Comparison of ENCODE assay signal across 4 fruit fly cellular contexts in the genomic region with DNA sequence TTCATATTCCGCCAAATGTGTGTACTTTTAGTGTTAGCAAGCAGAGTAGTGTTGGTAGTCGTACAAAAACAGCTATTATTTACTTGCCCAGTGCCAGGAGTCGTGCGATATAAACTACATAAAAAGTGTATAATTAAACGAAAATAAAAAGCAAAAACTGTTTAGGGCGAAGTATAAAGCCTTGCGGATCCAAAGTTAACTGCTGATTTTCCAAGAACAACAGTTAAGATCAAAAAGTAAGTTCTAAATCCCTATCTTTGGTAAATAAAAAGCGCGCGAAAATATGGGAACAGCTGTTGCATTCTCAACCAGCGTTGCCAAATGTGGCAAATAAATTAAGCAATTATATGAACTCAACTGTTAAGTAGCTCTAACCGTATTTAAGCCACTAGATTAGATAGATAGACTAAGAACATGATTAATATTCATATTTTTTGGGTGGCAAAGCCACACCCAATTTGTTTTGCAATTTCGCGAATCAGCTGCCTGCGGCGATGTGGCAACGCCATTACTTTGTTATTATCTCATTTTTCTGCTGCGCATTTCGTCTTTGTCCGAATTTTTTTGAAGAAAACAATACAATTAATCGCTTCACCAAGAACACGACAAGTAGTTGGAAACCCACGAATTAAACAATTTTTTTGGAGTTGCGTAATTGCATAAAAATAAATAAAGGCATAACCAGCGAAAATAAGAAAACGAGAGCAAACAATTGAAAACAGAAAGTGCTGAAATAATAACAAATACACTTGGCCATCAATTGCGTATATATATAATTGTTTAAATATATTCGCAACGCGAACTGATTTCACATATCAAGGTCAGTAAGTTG.
TF ChIP-seq lines count a peak whose summit lies in the region.

TSS of gene Prim1 (plus strand) at position 51 of the 832 bp plus-strand sequence.
TSS of gene CG7083 (plus strand) at position 522 of the 832 bp plus-strand sequence.

TF ChIP-seq in whole organism, adult, 20 proteins besides CTCF, POLR2A, EP300 and RAD21 (continued from another document):
- TF ChIP-seq CG7045 (GFP tag; optimal IDR thresholded peaks at IDR 0.05; lab: Kevin White, UChicago) (peak; percentile 67), Clk (GFP tag; optimal IDR thresholded peaks at IDR 0.05; lab: Kevin White, UChicago) (no peak), Hr96 (GFP tag; optimal IDR thresholded peaks at IDR 0.05; lab: Kevin White, UChicago) (peak; percentile 74), Crg-1 (GFP tag; optimal IDR thresholded peaks at IDR 0.05; lab: Kevin White, UChicago) (peak; percentile 78), pad (GFP tag; optimal IDR thresholded peaks at IDR 0.05; lab: Kevin White, UChicago) (peak; percentile 60)

TF ChIP-seq in whole organism, embryonic, 481 proteins besides CTCF, POLR2A, EP300 and RAD21 (continued from another document and continues in another):
- TF ChIP-seq CG2120 (GFP tag; optimal IDR thresholded peaks at IDR 0.05; lab: Kevin White, UChicago), result peak; percentile 78
- TF ChIP-seq CG31388 (GFP tag; optimal IDR thresholded peaks at IDR 0.05; lab: Kevin White, UChicago), result peak; percentile 7
- TF ChIP-seq CG2712 (tag; optimal IDR thresholded peaks at IDR 0.05; lab: Kevin White, UChicago), result peak; percentile 55
- TF ChIP-seq CG7786 (GFP tag; optimal IDR thresholded peaks at IDR 0.05; lab: Kevin White, UChicago), result peak; percentile 57
- TF ChIP-seq CG14710 (tag; optimal IDR thresholded peaks at IDR 0.05; lab: Kevin White, UChicago), result peak; percentile 78
- TF ChIP-seq CG3163 (GFP tag; optimal IDR thresholded peaks at IDR 0.05; lab: Kevin White, UChicago), result peak; percentile 13
- TF ChIP-seq BEAF-32 (GFP tag; optimal IDR thresholded peaks at IDR 0.05; lab: Kevin White, UChicago), result peak; percentile 43
- peak; percentile 71 for TF ChIP-seq pho (GFP tag; optimal IDR thresholded peaks at IDR 0.05; lab: Kevin White, UChicago)
- peak; percentile 49 for TF ChIP-seq eyg (GFP tag; optimal IDR thresholded peaks at IDR 0.05; lab: Kevin White, UChicago)
- TF ChIP-seq jing (GFP tag; optimal IDR thresholded peaks at IDR 0.05; lab: Kevin White, UChicago), result no peak
- peak; percentile 57 to 66 for TF ChIP-seq Hr51 (GFP tag; optimal IDR thresholded peaks at IDR 0.05; lab: Kevin White, UChicago)
- no peak for TF ChIP-seq danr (GFP tag; IDR thresholded peaks at IDR 0.05; lab: Robert Waterston, UW)
- TF ChIP-seq CG10274 (GFP tag; optimal IDR thresholded peaks at IDR 0.05; lab: Kevin White, UChicago), result no peak
- TF ChIP-seq gcm (GFP tag; optimal IDR thresholded peaks at IDR 0.05; lab: Kevin White, UChicago), result no peak
- TF ChIP-seq bbx (GFP tag; IDR thresholded peaks at IDR 0.05; lab: Robert Waterston, UW; ENCODE audit: partially characterized antibody), result peak; percentile 45
- TF ChIP-seq CG2199 (GFP tag; IDR thresholded peaks at IDR 0.05; lab: Robert Waterston, UW), result no peak
- TF ChIP-seq crp (GFP tag; optimal IDR thresholded peaks at IDR 0.05; lab: Kevin White, UChicago), result peak; percentile 93 to 97
- peak; percentile 61 for TF ChIP-seq Xrp1 (GFP tag; IDR thresholded peaks at IDR 0.05; lab: Robert Waterston, UW)
- TF ChIP-seq dati (GFP tag; IDR thresholded peaks at IDR 0.05; lab: Robert Waterston, UW), result no peak
- TF ChIP-seq sens (GFP tag; lab: Kevin White, UChicago), result peak; percentile 93
- peak; percentile 33; the same call in 1 of the 2 replicates for TF ChIP-seq unc-4 (GFP tag; IDR thresholded peaks at IDR 0.05; lab: Robert Waterston, UW; ENCODE audit: partially characterized antibody)
- peak; percentile 55 for TF ChIP-seq caup (GFP tag; optimal IDR thresholded peaks at IDR 0.05; lab: Kevin White, UChicago; ENCODE audit: severe bottlenecking)
- peak; percentile 40 for TF ChIP-seq CG12942 (GFP tag; optimal IDR thresholded peaks at IDR 0.05; lab: Kevin White, UChicago)
- no peak for TF ChIP-seq CG11696 (GFP tag; IDR thresholded peaks at IDR 0.05; lab: Robert Waterston, UW)
- TF ChIP-seq eve (GFP tag; optimal IDR thresholded peaks at IDR 0.05; lab: Kevin White, UChicago), result no peak
- TF ChIP-seq abd-A (tag; optimal IDR thresholded peaks at IDR 0.05; lab: Kevin White, UChicago), result no peak
- TF ChIP-seq CG18262 (tag; optimal IDR thresholded peaks at IDR 0.05; lab: Kevin White, UChicago), result peak; percentile 47
- no peak for TF ChIP-seq chinmo (GFP tag; IDR thresholded peaks at IDR 0.05; lab: Robert Waterston, UW; ENCODE audit: partially characterized antibody)
- TF ChIP-seq HLHmδ (GFP tag; optimal IDR thresholded peaks at IDR 0.05; lab: Kevin White, UChicago), result no peak
- peak; percentile 75 for TF ChIP-seq Xbp1 (GFP tag; optimal IDR thresholded peaks at IDR 0.05; lab: Kevin White, UChicago)
- peak; percentile 77 for TF ChIP-seq CG18599 (GFP tag; optimal IDR thresholded peaks at IDR 0.05; lab: Kevin White, UChicago)
- no peak for TF ChIP-seq gcm2 (GFP tag; optimal IDR thresholded peaks at IDR 0.05; lab: Kevin White, UChicago)
- no peak for TF ChIP-seq twi (tag; optimal IDR thresholded peaks at IDR 0.05; lab: Kevin White, UChicago)
- TF ChIP-seq Ets97D (GFP tag; optimal IDR thresholded peaks at IDR 0.05; lab: Kevin White, UChicago), result peak; percentile 33
- TF ChIP-seq HLH54F (GFP tag; optimal IDR thresholded peaks at IDR 0.05; lab: Kevin White, UChicago), result peak; percentile 71
- peak; percentile 47 for TF ChIP-seq CG8290 (GFP tag; optimal IDR thresholded peaks at IDR 0.05; lab: Kevin White, UChicago)
- peak; percentile 36 to 72 for TF ChIP-seq CG8290 (tag; optimal IDR thresholded peaks at IDR 0.05; lab: Kevin White, UChicago)
- 0 out of 3 replicates have a peak, but pooled peaks have one; percentile 43 for TF ChIP-seq Dbx (GFP tag; IDR thresholded peaks at IDR 0.05; lab: Robert Waterston, UW)

TF ChIP-seq in whole organism, prepupa, 60 proteins besides CTCF, POLR2A, EP300 and RAD21 (continued from another document and continues in another):
- TF ChIP-seq CG31627 (GFP tag; optimal IDR thresholded peaks at IDR 0.05; lab: Kevin White, UChicago) (peak; percentile 74), Met (GFP tag; optimal IDR thresholded peaks at IDR 0.05; lab: Kevin White, UChicago) (no peak), fkh (GFP tag; optimal IDR thresholded peaks at IDR 0.05; lab: Kevin White, UChicago) (peak; percentile 95), eg (GFP tag; IDR thresholded peaks at IDR 0.05; lab: Robert Waterston, UW) (no peak), pdm3 (GFP tag; optimal IDR thresholded peaks at IDR 0.05; lab: Kevin White, UChicago) (peak; percentile 63), CG1621 (tag; optimal IDR thresholded peaks at IDR 0.05; lab: Kevin White, UChicago) (peak; percentile 7), CG32006 (GFP tag; optimal IDR thresholded peaks at IDR 0.05; lab: Kevin White, UChicago) (peak; percentile 30), CG11294 (GFP tag; IDR thresholded peaks at IDR 0.05; lab: Robert Waterston, UW) (no peak), CG10631 (GFP tag; optimal IDR thresholded peaks at IDR 0.05; lab: Kevin White, UChicago) (peak; percentile 68), CG8119 (GFP tag; IDR thresholded peaks at IDR 0.05; lab: Robert Waterston, UW) (0 out of 3 replicates have a peak, but pooled peaks have one; percentile 16), OdsH (GFP tag; optimal IDR thresholded peaks at IDR 0.05; lab: Kevin White, UChicago) (peak; percentile 76), CG15336 (GFP tag; IDR thresholded peaks at IDR 0.05; lab: Robert Waterston, UW) (peak; percentile 39; the same call in 1 of the 2 replicates), salr (GFP tag; optimal IDR thresholded peaks at IDR 0.05; lab: Kevin White, UChicago) (no peak), Eip78C (GFP tag; lab: Kevin White, UChicago) (peak; percentile 85), CG16779 (tag; optimal IDR thresholded peaks at IDR 0.05; lab: Kevin White, UChicago) (no peak), Hr38 (GFP tag; optimal IDR thresholded peaks at IDR 0.05; lab: Kevin White, UChicago) (no peak), CG3032 (tag; optimal IDR thresholded peaks at IDR 0.05; lab: Kevin White, UChicago) (peak; percentile 57), topi (GFP tag; optimal IDR thresholded peaks at IDR 0.05; lab: Kevin White, UChicago) (peak; percentile 67), CG6163 (GFP tag; IDR thresholded peaks at IDR 0.05; lab: Robert Waterston, UW) (no peak; the same call in 2 of the 3 replicates), CG8319 (GFP tag; optimal IDR thresholded peaks at IDR 0.05; lab: Kevin White, UChicago) (peak; percentile 51), Gug (GFP tag; IDR thresholded peaks at IDR 0.05; lab: Robert Waterston, UW) (peak; percentile 28; the same call in 1 of the 2 replicates), Sox15 (GFP tag; optimal IDR thresholded peaks at IDR 0.05; lab: Kevin White, UChicago) (peak; percentile 2), fd59A (GFP tag; optimal IDR thresholded peaks at IDR 0.05; lab: Kevin White, UChicago) (no peak), Eip75B (GFP tag; optimal IDR thresholded peaks at IDR 0.05; lab: Kevin White, UChicago) (peak; percentile 74), spab (GFP tag; optimal IDR thresholded peaks at IDR 0.05; lab: Kevin White, UChicago) (no peak), lz (GFP tag; optimal IDR thresholded peaks at IDR 0.05; lab: Kevin White, UChicago) (peak; percentile 74), CG11762 (GFP tag; optimal IDR thresholded peaks at IDR 0.05; lab: Kevin White, UChicago; ENCODE audit: insufficient read depth) (peak; percentile 60), CG6854 (GFP tag; optimal IDR thresholded peaks at IDR 0.05; lab: Kevin White, UChicago) (peak; percentile 5), esn (GFP tag; optimal IDR thresholded peaks at IDR 0.05; lab: Kevin White, UChicago) (peak; percentile 79), Blimp-1 (GFP tag; optimal IDR thresholded peaks at IDR 0.05; lab: Kevin White, UChicago) (peak; percentile 1), CG6808 (GFP tag; optimal IDR thresholded peaks at IDR 0.05; lab: Kevin White, UChicago) (peak; percentile 54), Eip93F (GFP tag; optimal IDR thresholded peaks at IDR 0.05; lab: Kevin White, UChicago) (peak; percentile 18), CG34406 (GFP tag; optimal IDR thresholded peaks at IDR 0.05; lab: Kevin White, UChicago) (peak; percentile 47), CG6792 (GFP tag; optimal IDR thresholded peaks at IDR 0.05; lab: Kevin White, UChicago) (peak; percentile 45), Lpt (GFP tag; optimal IDR thresholded peaks at IDR 0.05; lab: Kevin White, UChicago) (no peak), CG3919 (GFP tag; optimal IDR thresholded peaks at IDR 0.05; lab: Kevin White, UChicago) (peak; percentile 63), CG9139 (GFP tag; optimal IDR thresholded peaks at IDR 0.05; lab: Kevin White, UChicago) (no peak), acj6 (GFP tag; optimal IDR thresholded peaks at IDR 0.05; lab: Kevin White, UChicago) (peak; percentile 65), vri (GFP tag; optimal IDR thresholded peaks at IDR 0.05; lab: Kevin White, UChicago) (peak; percentile 93), ss (GFP tag; optimal IDR thresholded peaks at IDR 0.05; lab: Kevin White, UChicago) (peak in 1 of 2 experiments; percentile 47)

TF ChIP-seq in whole organism, wandering third instar larva, 38 proteins besides CTCF, POLR2A, EP300 and RAD21 (continued from another document):
- TF ChIP-seq Abd-B (GFP tag; optimal IDR thresholded peaks at IDR 0.05; lab: Kevin White, UChicago), result no peak
- TF ChIP-seq dmrt93B (GFP tag; optimal IDR thresholded peaks at IDR 0.05; lab: Kevin White, UChicago), result no peak
- no peak for TF ChIP-seq N (GFP tag; optimal IDR thresholded peaks at IDR 0.05; lab: Kevin White, UChicago)
- TF ChIP-seq dl (GFP tag; optimal IDR thresholded peaks at IDR 0.05; lab: Kevin White, UChicago; ENCODE audit: insufficient read depth in 1 of 2, partially characterized antibody in 2 of 2), result no peak
- peak; percentile 38 for TF ChIP-seq GATAd (GFP tag; optimal IDR thresholded peaks at IDR 0.05; lab: Kevin White, UChicago)
- TF ChIP-seq foxo (GFP tag; optimal IDR thresholded peaks at IDR 0.05; lab: Kevin White, UChicago), result peak in 1 of 2 experiments; percentile 66
- no peak for TF ChIP-seq Hr78 (GFP tag; optimal IDR thresholded peaks at IDR 0.05; lab: Kevin White, UChicago)
- TF ChIP-seq tai (GFP tag; optimal IDR thresholded peaks at IDR 0.05; lab: Kevin White, UChicago), result no peak
- peak; percentile 75 for TF ChIP-seq h (GFP tag; optimal IDR thresholded peaks at IDR 0.05; lab: Kevin White, UChicago)
- TF ChIP-seq rgr (GFP tag; optimal IDR thresholded peaks at IDR 0.05; lab: Kevin White, UChicago), result peak; percentile 72
- TF ChIP-seq woc (GFP tag; optimal IDR thresholded peaks at IDR 0.05; lab: Kevin White, UChicago), result peak; percentile 47
- no peak for TF ChIP-seq brk (GFP tag; optimal IDR thresholded peaks at IDR 0.05; lab: Kevin White, UChicago)
- no peak for TF ChIP-seq pan (optimal IDR thresholded peaks at IDR 0.05; lab: Kevin White, UChicago)
- TF ChIP-seq Dif (GFP tag; optimal IDR thresholded peaks at IDR 0.05; lab: Kevin White, UChicago; ENCODE audit: partially characterized antibody), result no peak
- TF ChIP-seq Rel (GFP tag; optimal IDR thresholded peaks at IDR 0.05; lab: Kevin White, UChicago), result no peak
- peak; percentile 96 for TF ChIP-seq Rel (tag; optimal IDR thresholded peaks at IDR 0.05; lab: Kevin White, UChicago)
- no peak for TF ChIP-seq Mio (GFP tag; optimal IDR thresholded peaks at IDR 0.05; lab: Kevin White, UChicago)
- no peak for TF ChIP-seq lola (GFP tag; optimal IDR thresholded peaks at IDR 0.05; lab: Kevin White, UChicago)
